Fruit fly (Drosophila melanogaster): ENCODE data around the gene mIF2.

dm6 chr3R:28536794-28537193, 7.8 kb downstream of the mIF2 start:
- TF ChIP-seq brk (GFP tag; optimal IDR thresholded peaks at IDR 0.05) (peak; percentile 42), lola (GFP tag; optimal IDR thresholded peaks at IDR 0.05) (no peak)
